Worm (Caenorhabditis elegans) whole organism, late embryonic: Measurements from ENCODE around the gene srh-245.

Experiments
- C08G9.2 ChIP-seq: sonication (generic microtip); optimal IDR thresholded peaks from 2 replicates; lab custom pipeline; 2016; ENCODE audit warnings: mild to moderate bottlenecking, missing genetic modification characterization, moderate library complexity, missing compliant biosample characterization
- ama-1 ChIP-seq: fragments of 150-350 bp; optimal IDR thresholded peaks from 2 replicates; lab custom pipeline; 2014
- ceh-34 ChIP-seq: sonication (generic microtip); optimal IDR thresholded peaks from 2 replicates; lab custom pipeline; 2016; ENCODE audit warnings: mild to moderate bottlenecking, missing genetic modification characterization, missing compliant biosample characterization
- ceh-48 ChIP-seq: sonication (generic microtip); optimal IDR thresholded peaks from 2 replicates; lab custom pipeline; 2016; ENCODE audit warnings: missing genetic modification characterization, inconsistent platforms, missing compliant biosample characterization
- che-1 ChIP-seq: sonication (generic microtip); optimal IDR thresholded peaks from 2 replicates; lab custom pipeline; 2016; ENCODE audit warnings: mild to moderate bottlenecking, missing genetic modification characterization, missing compliant biosample characterization
- fkh-10 ChIP-seq: fragments of 150-350 bp; optimal IDR thresholded peaks from 2 replicates; lab custom pipeline; 2014; ENCODE audit warnings: missing biosample characterization, missing genetic modification reagents, missing genetic modification characterization
- hlh-15 ChIP-seq: sonication (generic microtip); optimal IDR thresholded peaks from 2 replicates; lab custom pipeline; 2016; ENCODE audit warnings: missing genetic modification characterization, missing compliant biosample characterization
- madf-2 ChIP-seq: sonication (generic microtip); optimal IDR thresholded peaks from 2 replicates; lab custom pipeline; 2017; ENCODE audit warnings: missing genetic modification characterization, missing compliant biosample characterization
- nfya-1 ChIP-seq: sonication (generic microtip); optimal IDR thresholded peaks from 2 replicates; lab custom pipeline; 2017; ENCODE audit warnings: missing genetic modification characterization, mild to moderate bottlenecking, missing compliant biosample characterization, antibody characterized with exemption, moderate library complexity
- pqm-1 ChIP-seq: sonication (generic microtip); optimal IDR thresholded peaks from 2 replicates; lab custom pipeline; 2016; ENCODE audit warnings: missing genetic modification characterization, missing compliant biosample characterization
- unc-3 ChIP-seq, 2 experiments: fragments of 200-800 bp in 1 of 2; sonication (Bioruptor generic) in 1 of 2; sonication (generic microtip) in 1 of 2; conservative IDR thresholded peaks in 1 of 2; optimal IDR thresholded peaks in 1 of 2; 2 replicates each; pipeline versions ENCODE4 v1.3.6 to Lab custom; 2016 to 2022; ENCODE audit warnings: missing compliant biosample characterization in 2 of 2, missing genetic modification characterization in 2 of 2, missing genetic modification reagents in 1 of 2

DNA sequence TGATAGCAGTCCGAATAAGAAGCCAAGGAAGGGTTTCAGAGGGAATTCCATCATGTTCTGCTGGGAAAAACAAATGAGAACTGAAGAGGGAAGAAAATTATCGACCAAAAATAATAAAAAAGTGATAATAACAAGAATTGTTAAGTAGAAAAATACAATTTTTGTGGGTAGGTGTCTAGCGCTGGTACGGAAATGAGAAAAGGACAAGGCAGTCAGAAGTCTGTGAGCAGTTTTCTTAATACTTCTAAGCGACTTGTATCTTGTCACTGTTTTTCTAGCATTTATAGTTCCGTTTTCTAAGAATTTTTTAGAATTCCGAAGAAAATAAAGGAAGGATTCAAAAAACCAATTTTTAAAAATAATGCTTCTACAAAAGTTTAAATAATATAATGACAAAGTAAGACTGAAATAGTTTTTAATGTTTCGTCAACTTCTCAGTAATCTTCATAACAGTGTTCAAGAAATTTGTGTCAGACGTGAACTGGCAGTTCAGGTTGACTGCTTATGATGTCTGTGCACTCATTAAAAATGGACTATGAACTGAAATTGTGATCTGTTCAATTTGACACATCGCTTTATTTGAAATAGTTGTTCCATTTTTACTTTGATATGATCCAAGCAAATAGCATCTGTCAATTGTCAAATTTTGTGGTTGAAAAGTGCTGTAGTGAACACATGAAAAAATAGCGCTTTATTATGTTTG is 37.1 kb upstream of the srh-245 start, which contains the start of gene srx-4:
- no peak for TF ChIP-seq ama-1 (lab: Kevin White, UChicago)
- no peak for TF ChIP-seq hlh-15 (tag; lab: Kevin White, UChicago)
- TF ChIP-seq C08G9.2 (tag; lab: Kevin White, UChicago) = no peak
- no peak for TF ChIP-seq fkh-10 (GFP tag; lab: Kevin White, UChicago)
- no peak for TF ChIP-seq pqm-1 (tag; lab: Kevin White, UChicago)
- TF ChIP-seq madf-2 (tag; lab: Kevin White, UChicago) = no peak
- no peak for TF ChIP-seq nfya-1 (tag; lab: Kevin White, UChicago)
- no peak for TF ChIP-seq ceh-34 (tag; lab: Kevin White, UChicago)
- TF ChIP-seq ceh-48 (tag; lab: Kevin White, UChicago) = no peak
- no peak for TF ChIP-seq che-1 (tag; lab: Kevin White, UChicago)
- TF ChIP-seq unc-3 (GFP tag; conservative IDR thresholded peaks at IDR 0.05; lab: Robert Waterston, UW) = no peak
- TF ChIP-seq unc-3 (tag; optimal IDR thresholded peaks at IDR 0.05; lab: Kevin White, UChicago) = no peak
